Worm (Caenorhabditis elegans): ENCODE data around the gene B0280.17.

ce11 chrIII:7090545-7090944 is 45.4 kb downstream of the B0280.17 start, which contains the start of gene ZK418.10:
- no peak for TF ChIP-seq pag-3 (tag; optimal IDR thresholded peaks at IDR 0.05; ENCODE audit: borderline replicate concordance)
- TF ChIP-seq C08G9.2 (tag; optimal IDR thresholded peaks at IDR 0.05), result no peak
- no peak for TF ChIP-seq pqm-1 (tag; optimal IDR thresholded peaks at IDR 0.05)
